Worm (Caenorhabditis elegans): ENCODE measurements around the gene F53C3.6.

- TF ChIP-seq dao-5 (tag; optimal IDR thresholded peaks at IDR 0.05): no peak
- no peak for TF ChIP-seq him-1 (tag; optimal IDR thresholded peaks at IDR 0.05)
- no peak for TF ChIP-seq W03F9.2 (tag; optimal IDR thresholded peaks at IDR 0.05)
Observed at ce11 chrII:3852654-3853053, 45.3 kb upstream of the F53C3.6 start, which contains the start of gene nhr-257.

All from whole organism, L4/young adult.